Worm (Caenorhabditis elegans) whole organism, mixed stage, embryonic: ENCODE results near the gene idpp-12.

Experiments
- nhr-28 ChIP-seq: fragments of 150-350 bp; optimal IDR thresholded peaks from 2 replicates; lab custom pipeline; 2014; ENCODE audit warnings: missing biosample characterization, missing genetic modification characterization
- sptf-1 ChIP-seq: sonication (generic microtip); optimal IDR thresholded peaks from 2 replicates; lab custom pipeline; 2017; ENCODE audit warnings: mild to moderate bottlenecking, missing genetic modification characterization, moderate library complexity, missing compliant biosample characterization

- TF ChIP-seq nhr-28 (tag; lab: Kevin White, UChicago) (no peak), sptf-1 (no peak)
These were observed 45.3 kb upstream of the idpp-12 start, which contains the start of gene T26C12.1 for ce11 chrIV:3258528-3258927.
